Fruit fly (Drosophila melanogaster) whole organism, prepupa: ENCODE results near the gene CG31206.

Experiments used
- CG10631 ChIP-seq: fragments of 200-800 bp; sonication (Bioruptor generic); optimal IDR thresholded peaks from 2 replicates; lab custom pipeline; 2016; ENCODE audit warnings: missing biosample characterization, missing genetic modification characterization
- dac ChIP-seq: fragments of 200-800 bp; sonication (Bioruptor generic); optimal IDR thresholded peaks from 2 replicates; lab custom pipeline; 2017; ENCODE audit warnings: missing biosample characterization, mild to moderate bottlenecking, missing genetic modification characterization
- fkh ChIP-seq: fragments of 200-800 bp; sonication (Bioruptor generic); optimal IDR thresholded peaks from 3 replicates; lab custom pipeline; 2017; ENCODE audit warnings: missing biosample characterization, mild to moderate bottlenecking, missing genetic modification characterization, moderate library complexity
- svp ChIP-seq: fragments of 200-800 bp; sonication (Bioruptor generic); peaks from one replicate; lab custom pipeline; 2016; ENCODE audit warnings: missing biosample characterization, missing genetic modification characterization

Gene CG31206

dm6 chr3R:20057501-20057900, 50.3 kb downstream of the CG31206 start, which contains the start of gene mdlc:
mdlc (plus strand) TSS chr3R:20057748.
- peak; percentile 87 for TF ChIP-seq fkh
- TF ChIP-seq dac (GFP tag; lab: Kevin White, UChicago), result no peak
- peak; percentile 71 for TF ChIP-seq svp (GFP tag; lab: Kevin White, UChicago)
- peak; percentile 14 for TF ChIP-seq CG10631 (GFP tag; lab: Kevin White, UChicago)
- TF ChIP-seq, all 60 proteins: peak for 3
